Worm (Caenorhabditis elegans) whole organism, L4 larva: ENCODE measurements around the gene cyn-16.

ENCODE experiments used
- aha-1 ChIP-seq: fragments of 150-350 bp; peaks from one replicate; lab custom pipeline; 2014; ENCODE audit warnings: missing biosample characterization, missing genetic modification characterization
- ceh-32 ChIP-seq: sonication (generic microtip); optimal IDR thresholded peaks from 2 replicates; lab custom pipeline; 2016; ENCODE audit warnings: mild to moderate bottlenecking, missing genetic modification characterization, missing compliant biosample characterization; ENCODE audit not compliant: poor library complexity
- ceh-44 ChIP-seq: fragments of 200-800 bp; sonication (Bioruptor generic); IDR thresholded peaks from 2 replicates; pipeline ENCODE4 v1.3.6; 2022; ENCODE audit warnings: missing genetic modification reagents, missing genetic modification characterization, missing compliant biosample characterization
- daf-16 ChIP-seq, 3 experiments: sonication (generic microtip); optimal IDR thresholded peaks; 2 replicates each; lab custom pipeline; 2016 to 2017; ENCODE audit warnings: missing genetic modification characterization in 3 of 3, missing genetic modification reagents in 3 of 3, mild to moderate bottlenecking in 2 of 3, missing compliant biosample characterization in 2 of 3, missing biosample characterization in 1 of 3, moderate library complexity in 1 of 3
- dmd-6 ChIP-seq: fragments of 200-800 bp; sonication (Bioruptor generic); IDR thresholded peaks from 2 replicates; pipeline ENCODE4 v1.3.6; 2022; ENCODE audit warnings: missing genetic modification reagents, missing genetic modification characterization, missing compliant biosample characterization
- dpl-1 ChIP-seq: fragments of 150-350 bp; optimal IDR thresholded peaks from 2 replicates; lab custom pipeline; 2014; ENCODE audit warnings: missing biosample characterization, missing genetic modification reagents, missing genetic modification characterization
- dve-1 ChIP-seq: sonication (generic microtip); optimal IDR thresholded peaks from 2 replicates; lab custom pipeline; 2017; ENCODE audit warnings: antibody characterized with exemption, mild to moderate bottlenecking, missing genetic modification characterization, missing compliant biosample characterization; ENCODE audit not compliant: insufficient read depth
- gei-8 ChIP-seq: fragments of 200-800 bp; sonication (Bioruptor generic); optimal IDR thresholded peaks from 2 replicates; lab custom pipeline; 2018; ENCODE audit warnings: mild to moderate bottlenecking, missing genetic modification characterization, missing compliant biosample characterization
- hif-1 ChIP-seq, 2 experiments: sonication (generic microtip); optimal IDR thresholded peaks; 2 replicates each; lab custom pipeline; 2016 to 2017; ENCODE audit warnings: missing compliant biosample characterization in 2 of 2, missing genetic modification characterization in 2 of 2, missing genetic modification reagents in 2 of 2, missing genotype in 2 of 2, mild to moderate bottlenecking in 1 of 2
- hlh-11 ChIP-seq: fragments of 200-800 bp; sonication (Bioruptor generic); optimal IDR thresholded peaks from 2 replicates; lab custom pipeline; 2018; ENCODE audit warnings: mild to moderate bottlenecking, missing genetic modification characterization, missing compliant biosample characterization
- hlh-30 ChIP-seq: sonication (generic microtip); optimal IDR thresholded peaks from 2 replicates; lab custom pipeline; 2017; ENCODE audit warnings: antibody characterized with exemption, mild to moderate bottlenecking, missing genetic modification characterization, missing compliant biosample characterization; ENCODE audit not compliant: insufficient read depth
- hmg-1.1 ChIP-seq: fragments of 200-800 bp; sonication (Bioruptor generic); IDR thresholded peaks from 2 replicates; pipeline ENCODE4 v1.3.6; 2022; ENCODE audit warnings: missing genetic modification reagents, missing genetic modification characterization, missing compliant biosample characterization
- jun-1 ChIP-seq: fragments of 150-350 bp; optimal IDR thresholded peaks from 2 replicates; lab custom pipeline; 2014; ENCODE audit warnings: missing biosample characterization, missing genetic modification reagents, missing genetic modification characterization
- lim-7 ChIP-seq: fragments of 200-800 bp; sonication (Bioruptor generic); IDR thresholded peaks from 2 replicates; pipeline ENCODE4 v1.3.6; 2022; ENCODE audit warnings: missing genetic modification characterization, missing compliant biosample characterization
- lin-15B ChIP-seq: fragments of 150-350 bp; sonication (generic microtip); optimal IDR thresholded peaks from 3 replicates; lab custom pipeline; 2014; ENCODE audit warnings: missing biosample characterization, missing genetic modification characterization
- lsy-2 ChIP-seq, 2 experiments: fragments of 150-350 bp in 1 of 2; sonication (generic microtip) in 1 of 2; optimal IDR thresholded peaks; 2 replicates each; lab custom pipeline; 2014 to 2017; ENCODE audit warnings: missing biosample characterization in 2 of 2, missing genetic modification characterization in 2 of 2
- madf-9 ChIP-seq: fragments of 200-800 bp; sonication (Bioruptor generic); conservative IDR thresholded peaks from 2 replicates; pipeline ENCODE4 v1.3.6; 2022; ENCODE audit warnings: missing genetic modification reagents, missing genetic modification characterization, missing compliant biosample characterization
- mdl-1 ChIP-seq, 2 experiments: fragments of 150-350 bp in 1 of 2; sonication (generic microtip) in 1 of 2; optimal IDR thresholded peaks; 2 replicates each; lab custom pipeline; 2014 to 2017; ENCODE audit warnings: missing biosample characterization in 2 of 2, missing genetic modification characterization in 2 of 2
- mdt-29 ChIP-seq: fragments of 200-800 bp; sonication (Bioruptor generic); IDR thresholded peaks from 2 replicates; pipeline ENCODE4 v1.3.6; 2022; ENCODE audit warnings: missing genetic modification reagents, missing genetic modification characterization, missing compliant biosample characterization
- mep-1 ChIP-seq: fragments of 150-350 bp; sonication (generic microtip); optimal IDR thresholded peaks from 3 replicates; lab custom pipeline; 2014; ENCODE audit warnings: missing biosample characterization, missing genetic modification characterization
- mes-2 ChIP-seq: sonication (generic microtip); optimal IDR thresholded peaks from 2 replicates; lab custom pipeline; 2016; ENCODE audit warnings: missing genotype, mild to moderate bottlenecking, missing genetic modification characterization, missing compliant biosample characterization; ENCODE audit not compliant: poor library complexity, severe bottlenecking
- mxl-3 ChIP-seq: fragments of 200-800 bp; sonication (Bioruptor generic); optimal IDR thresholded peaks from 2 replicates; lab custom pipeline; 2018; ENCODE audit warnings: mild to moderate bottlenecking, missing genetic modification characterization, missing compliant biosample characterization
- nhr-10 ChIP-seq: fragments of 150-350 bp; optimal IDR thresholded peaks from 2 replicates; lab custom pipeline; 2014; ENCODE audit warnings: missing biosample characterization, missing genetic modification characterization
- nhr-25 ChIP-seq: sonication (generic microtip); optimal IDR thresholded peaks from 2 replicates; lab custom pipeline; 2017; ENCODE audit warnings: missing genetic modification characterization, mild to moderate bottlenecking, missing compliant biosample characterization, antibody characterized with exemption, moderate library complexity, borderline replicate concordance; ENCODE audit not compliant: insufficient read depth
- nhr-28 ChIP-seq: fragments of 150-350 bp; optimal IDR thresholded peaks from 2 replicates; lab custom pipeline; 2014; ENCODE audit warnings: missing biosample characterization, missing genetic modification characterization
- nhr-48 ChIP-seq: sonication (generic microtip); optimal IDR thresholded peaks from 2 replicates; lab custom pipeline; 2016; ENCODE audit warnings: mild to moderate bottlenecking, missing genetic modification characterization, missing compliant biosample characterization
- nhr-77 ChIP-seq: fragments of 150-350 bp; optimal IDR thresholded peaks from 2 replicates; lab custom pipeline; 2014; ENCODE audit warnings: missing biosample characterization, missing genetic modification characterization
- pha-4 ChIP-seq, 2 experiments: fragments of 150-350 bp in 1 of 2; fragments of 200-800 bp in 1 of 2; sonication (Bioruptor generic) in 1 of 2; IDR thresholded peaks in 1 of 2; optimal IDR thresholded peaks in 1 of 2; 2 replicates each; pipeline versions ENCODE4 v1.3.6 to Lab custom; 2014 to 2022; ENCODE audit warnings: missing genetic modification characterization in 2 of 2, missing genetic modification reagents in 2 of 2, missing biosample characterization in 1 of 2, missing compliant biosample characterization in 1 of 2
- pqm-1 ChIP-seq: sonication (generic microtip); optimal IDR thresholded peaks from 2 replicates; lab custom pipeline; 2017; ENCODE audit warnings: missing biosample characterization, missing genetic modification characterization
- rbr-2 ChIP-seq: sonication (generic microtip); optimal IDR thresholded peaks from 2 replicates; lab custom pipeline; 2016; ENCODE audit warnings: missing genotype, missing genetic modification characterization, missing compliant biosample characterization
- set-16 ChIP-seq: fragments of 200-800 bp; sonication (Bioruptor generic); IDR thresholded peaks from 2 replicates; pipeline ENCODE4 v1.3.6; 2022; ENCODE audit warnings: missing genetic modification reagents, missing genetic modification characterization, missing compliant biosample characterization
- tra-1 ChIP-seq: fragments of 200-800 bp; sonication (Bioruptor generic); IDR thresholded peaks from 2 replicates; pipeline ENCODE4 v1.3.6; 2022; ENCODE audit warnings: missing genetic modification reagents, missing genetic modification characterization, missing compliant biosample characterization
- unc-62 ChIP-seq, 3 experiments: fragments of 150-350 bp in 1 of 3; sonication (generic microtip); optimal IDR thresholded peaks in 2 of 3; peaks in 1 of 3; 1 replicate in 1 of 3; 2 replicates in 2 of 3; lab custom pipeline; 2014 to 2017; ENCODE audit warnings: missing biosample characterization in 3 of 3, missing genetic modification characterization in 3 of 3, missing genetic modification reagents in 3 of 3, missing genotype in 1 of 3
- zag-1 ChIP-seq: fragments of 150-350 bp; optimal IDR thresholded peaks from 2 replicates; lab custom pipeline; 2014; ENCODE audit warnings: missing biosample characterization, missing genetic modification characterization
- zfp-3 ChIP-seq: fragments of 200-800 bp; sonication (Bioruptor generic); conservative IDR thresholded peaks from 2 replicates; pipeline ENCODE4 v1.3.6; 2022; ENCODE audit warnings: missing genetic modification reagents, missing genetic modification characterization, missing compliant biosample characterization

The cyn-16 gene

ce11 chrII:12053486-12053885 lies 16.9 kb upstream of the cyn-16 start:
- TF ChIP-seq hlh-30 (tag; lab: Kevin White, UChicago) (peak; percentile 37), unc-62 (GFP tag; optimal IDR thresholded peaks at IDR 0.05 in 1 of 2; lab: Kevin White, UChicago) (peak in 1 of 2 experiments; percentile 58), unc-62 (tag; optimal IDR thresholded peaks at IDR 0.05; lab: Kevin White, UChicago) (no peak), hlh-11 (tag; lab: Kevin White, UChicago) (peak; percentile 6), gei-8 (GFP tag; lab: Kevin White, UChicago) (no peak), nhr-10 (no peak), mdl-1 (tag; optimal IDR thresholded peaks at IDR 0.05; lab: Kevin White, UChicago) (peak; percentile 35 to 77), mxl-3 (GFP tag; lab: Kevin White, UChicago) (peak; percentile 70), nhr-28 (tag; lab: Kevin White, UChicago) (peak; percentile 18)
- TF ChIP-seq, all 104 proteins: peak for 6

- TF ChIP-seq mxl-3 (GFP tag; lab: Kevin White, UChicago) (peak; percentile 41), zfp-3 (GFP tag; lab: Robert Waterston, UW) (0 out of 2 replicates have a peak, but pooled peaks have one; percentile 41), mdl-1 (tag; optimal IDR thresholded peaks at IDR 0.05; lab: Kevin White, UChicago) (peak in 1 of 2 experiments; percentile 25), nhr-28 (tag; lab: Kevin White, UChicago) (peak; percentile 39), lsy-2 (tag; optimal IDR thresholded peaks at IDR 0.05; lab: Kevin White, UChicago) (peak in 1 of 2 experiments; percentile 15), hlh-30 (tag; lab: Kevin White, UChicago) (peak; percentile 83), set-16 (GFP tag; lab: Robert Waterston, UW) (0 out of 2 replicates have a peak, but pooled peaks have one; percentile 26), ceh-32 (no peak), mep-1 (tag; lab: Kevin White, UChicago) (no peak), dve-1 (peak; percentile 35), hlh-11 (tag; lab: Kevin White, UChicago) (peak; percentile 78), nhr-48 (tag; lab: Kevin White, UChicago) (peak; percentile 52), aha-1 (tag; lab: Kevin White, UChicago) (peak; percentile 61), dmd-6 (GFP tag; lab: Robert Waterston, UW) (peak; percentile 15), hmg-1.1 (GFP tag; lab: Robert Waterston, UW) (no peak), mdt-29 (peak; percentile 44; the same call in 1 of the 2 replicates)
Measured at ce11 chrII:12052924-12053323, 16.4 kb upstream of the cyn-16 start.

- TF ChIP-seq mes-2 (tag; lab: Kevin White, UChicago) (peak; percentile 27), zag-1 (tag; lab: Kevin White, UChicago) (no peak), mdt-29 (peak; percentile 57; the same call in 1 of the 2 replicates), dmd-6 (GFP tag; lab: Robert Waterston, UW) (peak; percentile 84), ceh-44 (GFP tag; lab: Robert Waterston, UW) (no peak), nhr-28 (tag; lab: Kevin White, UChicago) (peak; percentile 74), hlh-30 (tag; lab: Kevin White, UChicago) (peak; percentile 64), hlh-11 (tag; lab: Kevin White, UChicago) (peak; percentile 44), lin-15B (tag; lab: Kevin White, UChicago) (no peak), daf-16 (GFP tag; optimal IDR thresholded peaks at IDR 0.05; lab: Kevin White, UChicago) (no peak), daf-16 (tag; optimal IDR thresholded peaks at IDR 0.05; lab: Kevin White, UChicago) (peak; percentile 82), pqm-1 (tag; lab: Kevin White, UChicago) (peak; percentile 12), lsy-2 (tag; optimal IDR thresholded peaks at IDR 0.05; lab: Kevin White, UChicago) (peak in 1 of 2 experiments; percentile 25), madf-9 (GFP tag; lab: Robert Waterston, UW) (no peak), pha-4 (GFP tag; IDR thresholded peaks at IDR 0.05; lab: Robert Waterston, UW) (0 out of 2 replicates have a peak, but pooled peaks have one; percentile 5), pha-4 (tag; optimal IDR thresholded peaks at IDR 0.05; lab: Kevin White, UChicago) (no peak), dve-1 (peak; percentile 66), rbr-2 (tag; lab: Kevin White, UChicago) (no peak), jun-1 (tag; lab: Kevin White, UChicago) (no peak), nhr-77 (tag; lab: Kevin White, UChicago) (peak; percentile 33), aha-1 (tag; lab: Kevin White, UChicago) (peak; percentile 97), hif-1 (tag; optimal IDR thresholded peaks at IDR 0.05; lab: Kevin White, UChicago) (peak in 1 of 2 experiments; percentile 94), dpl-1 (GFP tag; lab: Kevin White, UChicago) (no peak), lim-7 (GFP tag; lab: Robert Waterston, UW) (no peak), nhr-25 (tag; lab: Kevin White, UChicago) (no peak), tra-1 (peak; percentile 41; the same call in 1 of the 2 replicates)
Measured at ce11 chrII:12052136-12052535, 15.6 kb upstream of the cyn-16 start.
